Worm (Caenorhabditis elegans) whole organism, L1 larva: ENCODE results near the gene C17H12.37.

ENCODE experiments used
- C16A3.4 ChIP-seq: fragments of 150-350 bp; optimal IDR thresholded peaks from 2 replicates; lab custom pipeline; 2014; ENCODE audit warnings: missing biosample characterization, missing genetic modification characterization
- C34B4.2 ChIP-seq: sonication (generic microtip); optimal IDR thresholded peaks from 2 replicates; lab custom pipeline; 2017; ENCODE audit warnings: mild to moderate bottlenecking, missing genetic modification characterization, missing compliant biosample characterization
- F16B12.6 ChIP-seq: fragments of 150-350 bp; optimal IDR thresholded peaks from 2 replicates; lab custom pipeline; 2014; ENCODE audit warnings: missing biosample characterization, missing genetic modification characterization
- Y116A8C.19 ChIP-seq: sonication (generic microtip); optimal IDR thresholded peaks from 2 replicates; lab custom pipeline; 2016; ENCODE audit warnings: missing compliant biosample characterization, missing genetic modification characterization, borderline replicate concordance
- aha-1 ChIP-seq: fragments of 150-350 bp; optimal IDR thresholded peaks from 2 replicates; lab custom pipeline; 2014; ENCODE audit warnings: missing biosample characterization, missing genetic modification characterization
- aly-2 ChIP-seq: fragments of 150-350 bp; optimal IDR thresholded peaks from 2 replicates; lab custom pipeline; 2014; ENCODE audit warnings: missing biosample characterization, missing genetic modification characterization
- blmp-1 ChIP-seq: fragments of 150-350 bp; optimal IDR thresholded peaks from 2 replicates; lab custom pipeline; 2014; ENCODE audit warnings: missing biosample characterization, missing genetic modification characterization
- ces-1 ChIP-seq: fragments of 150-350 bp; optimal IDR thresholded peaks from 2 replicates; lab custom pipeline; 2014; ENCODE audit warnings: missing biosample characterization, missing genetic modification reagents, missing genetic modification characterization
- dsc-1 ChIP-seq: sonication (generic microtip); optimal IDR thresholded peaks from 2 replicates; lab custom pipeline; 2016; ENCODE audit warnings: mild to moderate bottlenecking, missing genetic modification characterization, missing compliant biosample characterization
- efl-1 ChIP-seq, 4 experiments: fragments of 150-350 bp; optimal IDR thresholded peaks in 3 of 4; peaks in 1 of 4; 1 replicate in 1 of 4; 2 replicates in 3 of 4; lab custom pipeline; 2014; ENCODE audit warnings: missing biosample characterization in 2 of 4, missing genetic modification characterization in 2 of 4, missing genetic modification reagents in 2 of 4
- egl-27 ChIP-seq, 2 experiments: fragments of 150-350 bp in 1 of 2; sonication (generic microtip); optimal IDR thresholded peaks; 3 replicates each; lab custom pipeline; 2017 to 2018; ENCODE audit warnings: missing biosample characterization in 2 of 2, missing genetic modification characterization in 2 of 2, missing genetic modification reagents in 2 of 2
- elt-2 ChIP-seq: sonication (generic microtip); optimal IDR thresholded peaks from 2 replicates; lab custom pipeline; 2016; ENCODE audit warnings: missing genetic modification characterization, mild to moderate bottlenecking, inconsistent platforms, missing compliant biosample characterization, missing genetic modification reagents
- elt-3 ChIP-seq, 6 experiments: fragments of 150-350 bp in 1 of 6; sonication (generic microtip); optimal IDR thresholded peaks; 2 replicates each; lab custom pipeline; 2017 to 2018; ENCODE audit warnings: missing biosample characterization in 6 of 6, missing genetic modification characterization in 6 of 6, inconsistent platforms in 1 of 6
- ets-5 ChIP-seq: fragments of 200-800 bp; sonication (Bioruptor generic); IDR thresholded peaks from 2 replicates; pipeline ENCODE4 v1.3.6; 2022; ENCODE audit warnings: missing genetic modification characterization, missing compliant biosample characterization
- fkh-4 ChIP-seq: sonication (generic microtip); optimal IDR thresholded peaks from 2 replicates; lab custom pipeline; 2016; ENCODE audit warnings: missing compliant biosample characterization, missing genetic modification characterization, borderline replicate concordance
- grh-1 ChIP-seq: fragments of 200-800 bp; sonication (Bioruptor generic); IDR thresholded peaks from 2 replicates; pipeline ENCODE4 v1.3.6; 2022; ENCODE audit warnings: missing genetic modification reagents, missing genetic modification characterization, missing compliant biosample characterization
- hlh-17 ChIP-seq: fragments of 200-800 bp; sonication (Bioruptor generic); optimal IDR thresholded peaks from 2 replicates; lab custom pipeline; 2018; ENCODE audit warnings: missing genetic modification characterization, mild to moderate bottlenecking, missing compliant biosample characterization, moderate library complexity, borderline replicate concordance
- jun-1 ChIP-seq: fragments of 150-350 bp; optimal IDR thresholded peaks from 2 replicates; lab custom pipeline; 2014; ENCODE audit warnings: missing biosample characterization, missing genetic modification reagents, missing genetic modification characterization
- lin-14 ChIP-seq: fragments of 200-800 bp; sonication (Bioruptor generic); optimal IDR thresholded peaks from 2 replicates; lab custom pipeline; 2018; ENCODE audit warnings: mild to moderate bottlenecking, missing genetic modification characterization, moderate library complexity, missing compliant biosample characterization
- lin-35 ChIP-seq, 2 experiments: fragments of 150-350 bp; optimal IDR thresholded peaks; 2 replicates each; lab custom pipeline; 2014; ENCODE audit warnings: missing biosample characterization in 2 of 2, missing genetic modification characterization in 2 of 2, missing genetic modification reagents in 2 of 2
- lir-3 ChIP-seq: sonication (generic microtip); optimal IDR thresholded peaks from 2 replicates; lab custom pipeline; 2016; ENCODE audit warnings: mild to moderate bottlenecking, missing genetic modification characterization, moderate library complexity, missing compliant biosample characterization; ENCODE audit not compliant: poor library complexity
- lsy-2 ChIP-seq, 2 experiments: fragments of 150-350 bp; optimal IDR thresholded peaks; 2 replicates each; lab custom pipeline; 2014; ENCODE audit warnings: missing biosample characterization in 2 of 2, missing genetic modification characterization in 2 of 2
- mab-9 ChIP-seq: fragments of 200-800 bp; sonication (Bioruptor generic); IDR thresholded peaks from 2 replicates; pipeline ENCODE4 v1.3.6; 2022; ENCODE audit warnings: missing genetic modification reagents, missing genetic modification characterization, missing compliant biosample characterization
- mdl-1 ChIP-seq, 2 experiments: fragments of 150-350 bp; optimal IDR thresholded peaks; 2 replicates each; lab custom pipeline; 2014 to 2017; ENCODE audit warnings: missing biosample characterization in 2 of 2, missing genetic modification characterization in 2 of 2, inconsistent platforms in 1 of 2
- nhr-12 ChIP-seq: sonication (generic microtip); optimal IDR thresholded peaks from 2 replicates; lab custom pipeline; 2017; ENCODE audit warnings: missing biosample characterization, missing genetic modification characterization
- nhr-19 ChIP-seq: fragments of 200-800 bp; sonication (Bioruptor generic); conservative IDR thresholded peaks from 2 replicates; pipeline ENCODE4 v1.3.6; 2022; ENCODE audit warnings: missing genetic modification characterization, missing compliant biosample characterization
- nhr-237 ChIP-seq: fragments of 150-350 bp; optimal IDR thresholded peaks from 2 replicates; lab custom pipeline; 2014; ENCODE audit warnings: missing biosample characterization, missing genetic modification characterization
- nhr-71 ChIP-seq: sonication (generic microtip); optimal IDR thresholded peaks from 2 replicates; lab custom pipeline; 2016; ENCODE audit warnings: mild to moderate bottlenecking, missing genetic modification characterization, moderate library complexity, missing compliant biosample characterization
- nhr-76 ChIP-seq: sonication (generic microtip); optimal IDR thresholded peaks from 2 replicates; lab custom pipeline; 2017; ENCODE audit warnings: missing biosample characterization, missing genetic modification characterization
- nhr-77 ChIP-seq: fragments of 150-350 bp; optimal IDR thresholded peaks from 2 replicates; lab custom pipeline; 2014; ENCODE audit warnings: missing biosample characterization, missing genetic modification characterization
- nhr-90 ChIP-seq: sonication (generic microtip); optimal IDR thresholded peaks from 2 replicates; lab custom pipeline; 2016; ENCODE audit warnings: mild to moderate bottlenecking, missing genetic modification characterization, missing compliant biosample characterization; ENCODE audit not compliant: poor library complexity
- pqm-1 ChIP-seq: sonication (generic microtip); optimal IDR thresholded peaks from 3 replicates; lab custom pipeline; 2017; ENCODE audit warnings: missing biosample characterization, missing genetic modification characterization
- skn-1 ChIP-seq: fragments of 150-350 bp; optimal IDR thresholded peaks from 2 replicates; lab custom pipeline; 2014; ENCODE audit warnings: missing biosample characterization, missing genetic modification characterization
- snpc-4 ChIP-seq: fragments of 150-350 bp; optimal IDR thresholded peaks from 2 replicates; lab custom pipeline; 2014; ENCODE audit warnings: missing biosample characterization, missing genetic modification characterization
- snu-23 ChIP-seq: sonication (generic microtip); optimal IDR thresholded peaks from 2 replicates; lab custom pipeline; 2016; ENCODE audit warnings: missing genetic modification characterization, missing compliant biosample characterization
- sup-37 ChIP-seq: fragments of 200-800 bp; sonication (Bioruptor generic); optimal IDR thresholded peaks from 2 replicates; lab custom pipeline; 2018; ENCODE audit warnings: mild to moderate bottlenecking, missing genetic modification characterization, missing compliant biosample characterization
- tbx-2 ChIP-seq: sonication (generic microtip); optimal IDR thresholded peaks from 2 replicates; lab custom pipeline; 2016; ENCODE audit warnings: missing genetic modification characterization, missing compliant biosample characterization
- unc-130 ChIP-seq: fragments of 150-350 bp; optimal IDR thresholded peaks from 2 replicates; lab custom pipeline; 2017; ENCODE audit warnings: missing biosample characterization, missing genetic modification characterization, inconsistent platforms
- unc-86 ChIP-seq: sonication (generic microtip); optimal IDR thresholded peaks from 2 replicates; lab custom pipeline; 2016; ENCODE audit warnings: missing genetic modification characterization, missing compliant biosample characterization
- unc-98 ChIP-seq: fragments of 200-800 bp; sonication (Bioruptor generic); IDR thresholded peaks from 2 replicates; pipeline ENCODE4 v1.3.6; 2022; ENCODE audit warnings: missing genetic modification characterization, missing compliant biosample characterization
- xbp-1 ChIP-seq: sonication (generic microtip); optimal IDR thresholded peaks from 2 replicates; lab custom pipeline; 2016; ENCODE audit warnings: missing genetic modification characterization, missing compliant biosample characterization
- zag-1 ChIP-seq: fragments of 150-350 bp; optimal IDR thresholded peaks from 2 replicates; lab custom pipeline; 2014; ENCODE audit warnings: missing biosample characterization, missing genetic modification characterization
- ztf-11 ChIP-seq, 2 experiments: sonication (generic microtip); optimal IDR thresholded peaks; 2 replicates each; lab custom pipeline; 2016 to 2017; ENCODE audit warnings: missing genetic modification characterization in 2 of 2, missing biosample characterization in 1 of 2, missing compliant biosample characterization in 1 of 2
- ztf-4 ChIP-seq: fragments of 150-350 bp; optimal IDR thresholded peaks from 2 replicates; lab custom pipeline; 2014; ENCODE audit warnings: missing biosample characterization, missing genetic modification characterization

C17H12.37 gene

ce11 chrIV:6793310-6793966 is 11.5 kb upstream of the C17H12.37 start:
- TF ChIP-seq ztf-4 (tag; lab: Kevin White, UChicago) (no peak), lin-14 (GFP tag; lab: Kevin White, UChicago) (no peak), dsc-1 (tag; lab: Kevin White, UChicago) (no peak), aly-2 (tag; lab: Kevin White, UChicago) (no peak), sup-37 (GFP tag; lab: Kevin White, UChicago) (no peak), xbp-1 (tag; lab: Kevin White, UChicago) (no peak), aha-1 (no peak), egl-27 (tag; optimal IDR thresholded peaks at IDR 0.05; lab: Kevin White, UChicago) (no peak), nhr-76 (tag; lab: Kevin White, UChicago) (no peak), unc-130 (no peak), C34B4.2 (no peak), unc-86 (no peak), ets-5 (GFP tag; lab: Robert Waterston, UW) (no peak)
- TF ChIP-seq, all 84 proteins: peak for 0

ce11 chrIV:6795529-6795928 is 9.4 kb upstream of the C17H12.37 start, which contains the start of the genes C17H12.3 and C17H12.12:
Gene C17H12.3, minus strand, starts transcription at chrIV:6795629.
Gene C17H12.12, plus strand, starts transcription at chrIV:6795924.
- TF ChIP-seq nhr-19 (GFP tag; lab: Robert Waterston, UW): no peak
- TF ChIP-seq nhr-71: no peak
- no peak for TF ChIP-seq elt-3 (tag; optimal IDR thresholded peaks at IDR 0.05; lab: Kevin White, UChicago)
- TF ChIP-seq grh-1 (GFP tag; lab: Robert Waterston, UW): no peak
- TF ChIP-seq skn-1 (tag; lab: Kevin White, UChicago): no peak
- no peak for TF ChIP-seq nhr-12
- TF ChIP-seq xbp-1 (tag; lab: Kevin White, UChicago): no peak
- no peak for TF ChIP-seq efl-1 (optimal IDR thresholded peaks at IDR 0.05; lab: Kevin White, UChicago)
- TF ChIP-seq efl-1 (GFP tag; optimal IDR thresholded peaks at IDR 0.05 in 1 of 2; lab: Kevin White, UChicago): no peak
- no peak for TF ChIP-seq unc-98
- TF ChIP-seq sup-37 (GFP tag; lab: Kevin White, UChicago): no peak
- no peak for TF ChIP-seq lir-3 (tag; lab: Kevin White, UChicago)
- no peak for TF ChIP-seq tbx-2 (tag; lab: Kevin White, UChicago)
- no peak for TF ChIP-seq unc-86
- no peak for TF ChIP-seq C16A3.4 (tag; lab: Kevin White, UChicago)
- TF ChIP-seq hlh-17 (GFP tag; lab: Kevin White, UChicago): no peak
- no peak for TF ChIP-seq nhr-237 (tag; lab: Kevin White, UChicago)
- TF ChIP-seq mab-9 (GFP tag; lab: Robert Waterston, UW): no peak
- TF ChIP-seq zag-1 (tag; lab: Kevin White, UChicago): no peak

ce11 chrIV:6802132-6802531 is 2.8 kb upstream of the C17H12.37 start, which contains the start of the genes cest-4 and C17H12.11:
Gene cest-4, minus strand, starts transcription at chrIV:6802337.
Gene C17H12.11, plus strand, starts transcription at chrIV:6802387.
- peak in 1 of 2 experiments; percentile 23 for TF ChIP-seq lin-35 (GFP tag; optimal IDR thresholded peaks at IDR 0.05; lab: Kevin White, UChicago)
- TF ChIP-seq elt-2 (tag; lab: Kevin White, UChicago): peak; percentile 55
- TF ChIP-seq Y116A8C.19 (tag; lab: Kevin White, UChicago): no peak
- peak; percentile 5 for TF ChIP-seq pqm-1 (tag; lab: Kevin White, UChicago)
- no peak for TF ChIP-seq F16B12.6

- TF ChIP-seq nhr-77 (no peak), C34B4.2 (no peak), ces-1 (no peak), jun-1 (tag; lab: Kevin White, UChicago) (no peak), zag-1 (tag; lab: Kevin White, UChicago) (no peak), mdl-1 (tag; optimal IDR thresholded peaks at IDR 0.05; lab: Kevin White, UChicago) (no peak), snu-23 (no peak), fkh-4 (tag; lab: Kevin White, UChicago) (no peak), blmp-1 (tag; lab: Kevin White, UChicago) (no peak), mab-9 (GFP tag; lab: Robert Waterston, UW) (no peak), hlh-17 (GFP tag; lab: Kevin White, UChicago) (no peak), ztf-11 (tag; optimal IDR thresholded peaks at IDR 0.05; lab: Kevin White, UChicago) (no peak), lin-14 (GFP tag; lab: Kevin White, UChicago) (no peak), snpc-4 (no peak), nhr-90 (tag; lab: Kevin White, UChicago) (no peak), tbx-2 (tag; lab: Kevin White, UChicago) (no peak), lsy-2 (tag; optimal IDR thresholded peaks at IDR 0.05; lab: Kevin White, UChicago) (no peak)
Observed at ce11 chrIV:6803294-6803693, 1.6 kb upstream of the C17H12.37 start.
